Worm (Caenorhabditis elegans) whole organism, L4 larva: ENCODE measurements around the gene K11C4.1.

Experiments
- D1046.2 ChIP-seq: fragments of 200-800 bp; sonication (Bioruptor generic); IDR thresholded peaks from 2 replicates; pipeline ENCODE4 v1.3.6; 2022; ENCODE audit warnings: missing genetic modification characterization, missing compliant biosample characterization
- F37D6.2 ChIP-seq: sonication (generic microtip); optimal IDR thresholded peaks from 2 replicates; lab custom pipeline; 2016; ENCODE audit warnings: mild to moderate bottlenecking, missing genetic modification characterization, missing compliant biosample characterization
- R02D3.7 ChIP-seq: fragments of 150-350 bp; sonication (generic microtip); optimal IDR thresholded peaks from 3 replicates; lab custom pipeline; 2014; ENCODE audit warnings: missing biosample characterization, missing genetic modification characterization
- T20F7.1 ChIP-seq: fragments of 200-800 bp; sonication (Bioruptor generic); optimal IDR thresholded peaks from 2 replicates; lab custom pipeline; 2018; ENCODE audit warnings: mild to moderate bottlenecking, missing genetic modification characterization, missing compliant biosample characterization
- T26A8.4 ChIP-seq: fragments of 200-800 bp; sonication (Bioruptor generic); IDR thresholded peaks from 2 replicates; pipeline ENCODE4 v1.3.6; 2022; ENCODE audit warnings: missing genetic modification characterization, missing compliant biosample characterization
- Y105C5A.15 ChIP-seq: fragments of 200-800 bp; sonication (Bioruptor generic); IDR thresholded peaks from 2 replicates; pipeline ENCODE4 v1.3.6; 2022; ENCODE audit warnings: missing genetic modification characterization, missing compliant biosample characterization
- Y48G9A.11 ChIP-seq: fragments of 200-800 bp; sonication (Bioruptor generic); IDR thresholded peaks from 2 replicates; pipeline ENCODE4 v1.3.6; 2022; ENCODE audit warnings: missing genetic modification reagents, missing genetic modification characterization, missing compliant biosample characterization
- Y75B8A.6 ChIP-seq: fragments of 200-800 bp; sonication (Bioruptor generic); IDR thresholded peaks from 2 replicates; pipeline ENCODE4 v1.3.6; 2022; ENCODE audit warnings: missing genetic modification reagents, missing genetic modification characterization, missing compliant biosample characterization
- ceh-28 ChIP-seq: fragments of 150-350 bp; optimal IDR thresholded peaks from 2 replicates; lab custom pipeline; 2014; ENCODE audit warnings: missing biosample characterization, missing genetic modification reagents, missing genetic modification characterization
- ceh-62 ChIP-seq: sonication (generic microtip); optimal IDR thresholded peaks from 2 replicates; lab custom pipeline; 2017; ENCODE audit warnings: missing biosample characterization, missing genetic modification characterization
- ces-1 ChIP-seq: fragments of 150-350 bp; sonication (generic microtip); optimal IDR thresholded peaks from 4 replicates; lab custom pipeline; 2014; ENCODE audit warnings: missing biosample characterization, missing genetic modification reagents, missing genetic modification characterization
- cey-2 ChIP-seq: sonication (generic microtip); optimal IDR thresholded peaks from 3 replicates; lab custom pipeline; 2017; ENCODE audit warnings: missing genetic modification characterization, mild to moderate bottlenecking, missing compliant biosample characterization, antibody characterized with exemption, borderline replicate concordance; ENCODE audit not compliant: insufficient read depth
- ctbp-1 ChIP-seq: fragments of 200-800 bp; sonication (Bioruptor generic); IDR thresholded peaks from 2 replicates; pipeline ENCODE4 v1.3.6; 2022; ENCODE audit warnings: missing genetic modification reagents, missing genetic modification characterization, missing compliant biosample characterization
- daf-19 ChIP-seq: fragments of 200-800 bp; sonication (Bioruptor generic); conservative IDR thresholded peaks from 2 replicates; pipeline ENCODE4 v1.3.6; 2022; ENCODE audit warnings: missing genetic modification characterization, missing compliant biosample characterization
- dmd-6 ChIP-seq: fragments of 200-800 bp; sonication (Bioruptor generic); IDR thresholded peaks from 2 replicates; pipeline ENCODE4 v1.3.6; 2022; ENCODE audit warnings: missing genetic modification reagents, missing genetic modification characterization, missing compliant biosample characterization
- dmd-9 ChIP-seq: fragments of 200-800 bp; sonication (Bioruptor generic); IDR thresholded peaks from 2 replicates; pipeline ENCODE4 v1.3.6; 2022; ENCODE audit warnings: missing genetic modification reagents, missing genetic modification characterization, missing compliant biosample characterization
- dpl-1 ChIP-seq: fragments of 150-350 bp; optimal IDR thresholded peaks from 2 replicates; lab custom pipeline; 2014; ENCODE audit warnings: missing biosample characterization, missing genetic modification reagents, missing genetic modification characterization
- duxl-1 ChIP-seq: sonication (generic microtip); optimal IDR thresholded peaks from 2 replicates; lab custom pipeline; 2016; ENCODE audit warnings: mild to moderate bottlenecking, missing genetic modification characterization, moderate library complexity, missing compliant biosample characterization; ENCODE audit not compliant: poor library complexity
- dve-1 ChIP-seq: sonication (generic microtip); optimal IDR thresholded peaks from 2 replicates; lab custom pipeline; 2017; ENCODE audit warnings: antibody characterized with exemption, mild to moderate bottlenecking, missing genetic modification characterization, missing compliant biosample characterization; ENCODE audit not compliant: insufficient read depth
- hlh-11 ChIP-seq: fragments of 200-800 bp; sonication (Bioruptor generic); optimal IDR thresholded peaks from 2 replicates; lab custom pipeline; 2018; ENCODE audit warnings: mild to moderate bottlenecking, missing genetic modification characterization, missing compliant biosample characterization
- hmg-1.1 ChIP-seq: fragments of 200-800 bp; sonication (Bioruptor generic); IDR thresholded peaks from 2 replicates; pipeline ENCODE4 v1.3.6; 2022; ENCODE audit warnings: missing genetic modification reagents, missing genetic modification characterization, missing compliant biosample characterization
- jun-1 ChIP-seq: fragments of 150-350 bp; optimal IDR thresholded peaks from 2 replicates; lab custom pipeline; 2014; ENCODE audit warnings: missing biosample characterization, missing genetic modification reagents, missing genetic modification characterization
- lin-1 ChIP-seq: fragments of 200-800 bp; sonication (Bioruptor generic); IDR thresholded peaks from 2 replicates; pipeline ENCODE4 v1.3.6; 2022; ENCODE audit warnings: missing genetic modification reagents, missing genetic modification characterization, missing compliant biosample characterization
- lin-13 ChIP-seq: fragments of 150-350 bp; optimal IDR thresholded peaks from 2 replicates; lab custom pipeline; 2014; ENCODE audit warnings: missing biosample characterization, missing genetic modification reagents, missing genetic modification characterization
- lin-15B ChIP-seq: fragments of 150-350 bp; sonication (generic microtip); optimal IDR thresholded peaks from 3 replicates; lab custom pipeline; 2014; ENCODE audit warnings: missing biosample characterization, missing genetic modification characterization
- lin-29 ChIP-seq: fragments of 200-800 bp; sonication (Bioruptor generic); IDR thresholded peaks from 2 replicates; pipeline ENCODE4 v1.3.6; 2022; ENCODE audit warnings: missing genetic modification reagents, missing genetic modification characterization, missing compliant biosample characterization
- lir-3 ChIP-seq: sonication (generic microtip); optimal IDR thresholded peaks from 2 replicates; lab custom pipeline; 2016; ENCODE audit warnings: mild to moderate bottlenecking, missing genetic modification characterization, missing compliant biosample characterization
- madf-9 ChIP-seq: fragments of 200-800 bp; sonication (Bioruptor generic); conservative IDR thresholded peaks from 2 replicates; pipeline ENCODE4 v1.3.6; 2022; ENCODE audit warnings: missing genetic modification reagents, missing genetic modification characterization, missing compliant biosample characterization
- mdl-1 ChIP-seq, 2 experiments: fragments of 150-350 bp in 1 of 2; sonication (generic microtip) in 1 of 2; optimal IDR thresholded peaks; 2 replicates each; lab custom pipeline; 2014 to 2017; ENCODE audit warnings: missing biosample characterization in 2 of 2, missing genetic modification characterization in 2 of 2
- mdt-29 ChIP-seq: fragments of 200-800 bp; sonication (Bioruptor generic); IDR thresholded peaks from 2 replicates; pipeline ENCODE4 v1.3.6; 2022; ENCODE audit warnings: missing genetic modification reagents, missing genetic modification characterization, missing compliant biosample characterization
- mes-2 ChIP-seq: sonication (generic microtip); optimal IDR thresholded peaks from 2 replicates; lab custom pipeline; 2016; ENCODE audit warnings: missing genotype, mild to moderate bottlenecking, missing genetic modification characterization, missing compliant biosample characterization; ENCODE audit not compliant: poor library complexity, severe bottlenecking
- mxl-2 ChIP-seq: fragments of 200-800 bp; sonication (Bioruptor generic); conservative IDR thresholded peaks from 2 replicates; pipeline ENCODE4 v1.3.6; 2022; ENCODE audit warnings: missing genetic modification reagents, missing genetic modification characterization, missing compliant biosample characterization
- nhr-11 ChIP-seq: fragments of 150-350 bp; optimal IDR thresholded peaks from 2 replicates; lab custom pipeline; 2014; ENCODE audit warnings: missing biosample characterization, missing genetic modification characterization
- nhr-111 ChIP-seq: fragments of 200-800 bp; sonication (Bioruptor generic); optimal IDR thresholded peaks from 2 replicates; lab custom pipeline; 2018; ENCODE audit warnings: mild to moderate bottlenecking, missing genetic modification characterization, missing compliant biosample characterization
- nhr-237 ChIP-seq: sonication (generic microtip); optimal IDR thresholded peaks from 2 replicates; lab custom pipeline; 2017; ENCODE audit warnings: missing biosample characterization, missing genetic modification characterization
- nhr-41 ChIP-seq: fragments of 200-800 bp; sonication (Bioruptor generic); IDR thresholded peaks from 2 replicates; pipeline ENCODE4 v1.3.6; 2022; ENCODE audit warnings: missing genetic modification reagents, missing genetic modification characterization, missing compliant biosample characterization
- nhr-42 ChIP-seq: fragments of 200-800 bp; sonication (Bioruptor generic); IDR thresholded peaks from 2 replicates; pipeline ENCODE4 v1.3.6; 2022; ENCODE audit warnings: missing genetic modification characterization, missing compliant biosample characterization
- nhr-76 ChIP-seq: fragments of 150-350 bp; optimal IDR thresholded peaks from 2 replicates; lab custom pipeline; 2014; ENCODE audit warnings: missing biosample characterization, missing genetic modification characterization
- nhr-77 ChIP-seq: fragments of 150-350 bp; optimal IDR thresholded peaks from 2 replicates; lab custom pipeline; 2014; ENCODE audit warnings: missing biosample characterization, missing genetic modification characterization
- pha-4 ChIP-seq, 2 experiments: fragments of 150-350 bp in 1 of 2; fragments of 200-800 bp in 1 of 2; sonication (Bioruptor generic) in 1 of 2; IDR thresholded peaks in 1 of 2; optimal IDR thresholded peaks in 1 of 2; 2 replicates each; pipeline versions ENCODE4 v1.3.6 to Lab custom; 2014 to 2022; ENCODE audit warnings: missing genetic modification characterization in 2 of 2, missing genetic modification reagents in 2 of 2, missing biosample characterization in 1 of 2, missing compliant biosample characterization in 1 of 2
- pqm-1 ChIP-seq: sonication (generic microtip); optimal IDR thresholded peaks from 2 replicates; lab custom pipeline; 2017; ENCODE audit warnings: missing biosample characterization, missing genetic modification characterization
- rbr-2 ChIP-seq: sonication (generic microtip); optimal IDR thresholded peaks from 2 replicates; lab custom pipeline; 2016; ENCODE audit warnings: missing genotype, missing genetic modification characterization, missing compliant biosample characterization
- set-16 ChIP-seq: fragments of 200-800 bp; sonication (Bioruptor generic); IDR thresholded peaks from 2 replicates; pipeline ENCODE4 v1.3.6; 2022; ENCODE audit warnings: missing genetic modification reagents, missing genetic modification characterization, missing compliant biosample characterization
- snpc-1.2 ChIP-seq: fragments of 200-800 bp; sonication (Bioruptor generic); IDR thresholded peaks from 2 replicates; pipeline ENCODE4 v1.3.6; 2022; ENCODE audit warnings: missing genetic modification reagents, missing genetic modification characterization, missing compliant biosample characterization
- snpc-4 ChIP-seq: fragments of 150-350 bp; optimal IDR thresholded peaks from 2 replicates; lab custom pipeline; 2014; ENCODE audit warnings: missing biosample characterization, missing genetic modification characterization
- spr-1 ChIP-seq: sonication (generic microtip); optimal IDR thresholded peaks from 2 replicates; lab custom pipeline; 2016; ENCODE audit warnings: mild to moderate bottlenecking, missing genetic modification characterization, missing compliant biosample characterization
- tra-1 ChIP-seq: fragments of 200-800 bp; sonication (Bioruptor generic); IDR thresholded peaks from 2 replicates; pipeline ENCODE4 v1.3.6; 2022; ENCODE audit warnings: missing genetic modification reagents, missing genetic modification characterization, missing compliant biosample characterization
- unc-62 ChIP-seq, 3 experiments: fragments of 150-350 bp in 1 of 3; sonication (generic microtip); optimal IDR thresholded peaks in 2 of 3; peaks in 1 of 3; 1 replicate in 1 of 3; 2 replicates in 2 of 3; lab custom pipeline; 2014 to 2017; ENCODE audit warnings: missing biosample characterization in 3 of 3, missing genetic modification characterization in 3 of 3, missing genetic modification reagents in 3 of 3, missing genotype in 1 of 3
- zag-1 ChIP-seq: fragments of 150-350 bp; optimal IDR thresholded peaks from 2 replicates; lab custom pipeline; 2014; ENCODE audit warnings: missing biosample characterization, missing genetic modification characterization
- ztf-7 ChIP-seq: fragments of 150-350 bp; optimal IDR thresholded peaks from 2 replicates; lab custom pipeline; 2014; ENCODE audit warnings: missing biosample characterization, missing genetic modification characterization

Gene K11C4.1

ce11 chrV:6879490-6879889 lies 17.3 kb upstream of the K11C4.1 start (continued):
- TF ChIP-seq nhr-11 (peak; percentile 44), T26A8.4 (GFP tag; lab: Robert Waterston, UW) (peak; percentile 38; the same call in 1 of the 2 replicates), zag-1 (peak; percentile 8), nhr-42 (no peak), rbr-2 (tag; lab: Kevin White, UChicago) (peak; percentile 89), nhr-237 (tag; lab: Kevin White, UChicago) (no peak), mdl-1 (tag; optimal IDR thresholded peaks at IDR 0.05; lab: Kevin White, UChicago) (peak; percentile 48 to 53), T20F7.1 (no peak), R02D3.7 (tag; lab: Kevin White, UChicago) (no peak), ceh-28 (peak; percentile 84), unc-62 (GFP tag; optimal IDR thresholded peaks at IDR 0.05 in 1 of 2; lab: Kevin White, UChicago) (peak in 1 of 2 experiments; percentile 100), unc-62 (tag; optimal IDR thresholded peaks at IDR 0.05; lab: Kevin White, UChicago) (no peak), Y75B8A.6 (GFP tag; lab: Robert Waterston, UW) (no peak), tra-1 (0 out of 2 replicates have a peak, but pooled peaks have one; percentile 46), cey-2 (tag; lab: Kevin White, UChicago) (no peak), lin-1 (GFP tag; lab: Robert Waterston, UW) (no peak), spr-1 (peak; percentile 60), Y105C5A.15 (GFP tag; lab: Robert Waterston, UW) (no peak), lin-13 (GFP tag; lab: Kevin White, UChicago) (no peak), F37D6.2 (peak; percentile 69), lin-29 (GFP tag; lab: Robert Waterston, UW) (no peak), dpl-1 (GFP tag; lab: Kevin White, UChicago) (no peak), ceh-62 (no peak), dmd-9 (GFP tag; lab: Robert Waterston, UW) (no peak), hmg-1.1 (GFP tag; lab: Robert Waterston, UW) (peak; percentile 85), nhr-76 (tag; lab: Kevin White, UChicago) (no peak), duxl-1 (no peak), snpc-1.2 (no peak), lin-15B (tag; lab: Kevin White, UChicago) (no peak), nhr-77 (peak; percentile 12), dmd-6 (GFP tag; lab: Robert Waterston, UW) (peak; percentile 40; the same call in 1 of the 2 replicates), D1046.2 (GFP tag; lab: Robert Waterston, UW) (no peak), lir-3 (tag; lab: Kevin White, UChicago) (no peak), mxl-2 (GFP tag; lab: Robert Waterston, UW) (no peak), jun-1 (tag; lab: Kevin White, UChicago) (no peak), set-16 (GFP tag; lab: Robert Waterston, UW) (peak; percentile 93), madf-9 (0 out of 2 replicates have a peak, but pooled peaks have one; percentile 3), pha-4 (GFP tag; IDR thresholded peaks at IDR 0.05; lab: Robert Waterston, UW) (no peak; the same call in 1 of the 2 replicates), pha-4 (tag; optimal IDR thresholded peaks at IDR 0.05; lab: Kevin White, UChicago) (no peak), ctbp-1 (peak; percentile 82), mes-2 (peak; percentile 60), hlh-11 (tag; lab: Kevin White, UChicago) (peak; percentile 79), nhr-111 (GFP tag; lab: Kevin White, UChicago) (no peak), snpc-4 (tag; lab: Kevin White, UChicago) (no peak), dve-1 (tag; lab: Kevin White, UChicago) (peak; percentile 4), ztf-7 (tag; lab: Kevin White, UChicago) (no peak), nhr-41 (no peak), Y48G9A.11 (no peak), pqm-1 (tag; lab: Kevin White, UChicago) (no peak), ces-1 (GFP tag; lab: Kevin White, UChicago) (no peak), daf-19 (GFP tag; lab: Robert Waterston, UW) (no peak), mdt-29 (GFP tag; lab: Robert Waterston, UW) (no peak)
